Fruit fly (Drosophila melanogaster) whole organism, adult: Measurements from ENCODE around the gene CG42590.

Experiments used
- CG11617 ChIP-seq: fragments of 200-800 bp; sonication (Bioruptor generic); optimal IDR thresholded peaks from 2 replicates; lab custom pipeline; 2017; ENCODE audit warnings: mild to moderate bottlenecking, missing biosample characterization, missing genetic modification reagents, missing genetic modification characterization
- CG12768 ChIP-seq: fragments of 200-800 bp; sonication (Bioruptor generic); optimal IDR thresholded peaks from 2 replicates; lab custom pipeline; 2017; ENCODE audit warnings: missing biosample characterization, missing genetic modification characterization, mild to moderate bottlenecking, moderate library complexity, missing genetic modification reagents
- CG14711 ChIP-seq: fragments of 200-800 bp; sonication (Bioruptor generic); optimal IDR thresholded peaks from 2 replicates; lab custom pipeline; 2018; ENCODE audit warnings: missing biosample characterization, mild to moderate bottlenecking, missing genetic modification characterization, moderate library complexity
- CG1620 ChIP-seq: fragments of 200-800 bp; sonication (Bioruptor generic); optimal IDR thresholded peaks from 2 replicates; lab custom pipeline; 2016; ENCODE audit warnings: missing biosample characterization, missing genetic modification characterization
- CG33017 ChIP-seq: fragments of 200-800 bp; sonication (Bioruptor generic); optimal IDR thresholded peaks from 2 replicates; lab custom pipeline; 2018; ENCODE audit warnings: missing biosample characterization, mild to moderate bottlenecking, missing genetic modification characterization, moderate library complexity
- CG5204 ChIP-seq: fragments of 200-800 bp; sonication (Bioruptor generic); optimal IDR thresholded peaks from 2 replicates; lab custom pipeline; 2016; ENCODE audit warnings: missing biosample characterization, missing genetic modification characterization
- CG7045 ChIP-seq: fragments of 200-800 bp; sonication (Bioruptor generic); optimal IDR thresholded peaks from 2 replicates; lab custom pipeline; 2017; ENCODE audit warnings: missing biosample characterization, mild to moderate bottlenecking, missing genetic modification characterization
- CG7101 ChIP-seq: fragments of 200-800 bp; sonication (Bioruptor generic); optimal IDR thresholded peaks from 2 replicates; lab custom pipeline; 2018; ENCODE audit warnings: missing biosample characterization, mild to moderate bottlenecking, missing genetic modification characterization, moderate library complexity
- Clk ChIP-seq: fragments of 200-800 bp; sonication (Bioruptor generic); optimal IDR thresholded peaks from 2 replicates; lab custom pipeline; 2017; ENCODE audit warnings: missing biosample characterization, missing genetic modification characterization
- Crg-1 ChIP-seq: fragments of 200-800 bp; sonication (Bioruptor generic); optimal IDR thresholded peaks from 2 replicates; lab custom pipeline; 2016; ENCODE audit warnings: missing biosample characterization, missing genetic modification characterization
- Hr96 ChIP-seq: fragments of 200-800 bp; sonication (Bioruptor generic); optimal IDR thresholded peaks from 2 replicates; lab custom pipeline; 2016; ENCODE audit warnings: missing biosample characterization, missing genetic modification characterization
- Mnt ChIP-seq: fragments of 200-800 bp; sonication (Bioruptor generic); optimal IDR thresholded peaks from 2 replicates; lab custom pipeline; 2016; ENCODE audit warnings: missing biosample characterization, mild to moderate bottlenecking, missing genetic modification characterization
- bab1 ChIP-seq: fragments of 200-800 bp; sonication (Bioruptor generic); optimal IDR thresholded peaks from 3 replicates; lab custom pipeline; 2019; ENCODE audit warnings: missing biosample characterization, mild to moderate bottlenecking, missing genetic modification characterization, moderate library complexity
- cic ChIP-seq: fragments of 200-800 bp; sonication (Bioruptor generic); optimal IDR thresholded peaks from 2 replicates; lab custom pipeline; 2017; ENCODE audit warnings: missing biosample characterization, mild to moderate bottlenecking, missing genetic modification characterization, moderate library complexity
- cnc ChIP-seq, 2 experiments: fragments of >200 bp; optimal IDR thresholded peaks; 2 replicates each; lab custom pipeline; 2017
- kay ChIP-seq: fragments of 200-800 bp; sonication (Bioruptor generic); peaks from one replicate; lab custom pipeline; 2016; ENCODE audit warnings: missing biosample characterization, missing genetic modification characterization, borderline replicate concordance
- ovo ChIP-seq: fragments of 200-800 bp; sonication (Bioruptor generic); optimal IDR thresholded peaks from 2 replicates; lab custom pipeline; 2016; ENCODE audit warnings: missing biosample characterization, missing genetic modification characterization
- pad ChIP-seq: fragments of 200-800 bp; sonication (Bioruptor generic); optimal IDR thresholded peaks from 3 replicates; lab custom pipeline; 2017; ENCODE audit warnings: missing biosample characterization, missing genetic modification characterization, mild to moderate bottlenecking, moderate library complexity, missing genetic modification reagents
- tj ChIP-seq: fragments of 200-800 bp; sonication (Bioruptor generic); optimal IDR thresholded peaks from 3 replicates; lab custom pipeline; 2017; ENCODE audit warnings: missing biosample characterization, mild to moderate bottlenecking, missing genetic modification characterization, moderate library complexity
- toe ChIP-seq: fragments of 200-800 bp; sonication (Bioruptor generic); optimal IDR thresholded peaks from 2 replicates; lab custom pipeline; 2016; ENCODE audit warnings: missing biosample characterization, missing genetic modification characterization

The CG42590 gene

DNA sequence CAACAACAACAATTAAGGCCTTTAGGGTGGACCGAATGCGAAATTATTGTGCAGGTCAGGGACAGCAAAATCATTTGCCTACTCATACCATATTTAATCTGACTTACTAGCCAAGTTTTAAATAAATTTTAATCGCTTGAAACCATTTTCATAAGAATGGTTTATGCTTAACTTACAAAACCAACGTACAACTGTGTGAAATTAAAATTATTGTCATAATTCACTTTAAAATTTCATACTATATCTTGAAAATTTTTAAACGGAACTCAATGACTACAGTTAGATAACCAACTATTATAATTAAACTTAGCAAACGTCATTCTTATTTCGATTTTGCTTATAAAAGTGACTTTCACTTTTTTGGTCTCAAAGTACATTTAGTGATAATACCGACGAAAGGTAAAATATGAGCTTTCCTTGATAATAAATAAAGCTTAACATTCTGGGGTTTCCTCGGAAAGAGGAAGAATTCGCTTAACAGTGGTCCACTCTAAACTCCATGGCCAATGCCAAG lies 12.3 kb downstream of the CG42590 start:
- TF ChIP-seq CG7101 (peak; percentile 60), CG5204 (GFP tag; lab: Kevin White, UChicago) (no peak), cnc (optimal IDR thresholded peaks at IDR 0.05; lab: Kevin White, UChicago) (no peak), Clk (no peak), pad (GFP tag; lab: Kevin White, UChicago) (peak; percentile 19), CG12768 (GFP tag; lab: Kevin White, UChicago) (no peak), Hr96 (GFP tag; lab: Kevin White, UChicago) (no peak), CG7045 (GFP tag; lab: Kevin White, UChicago) (peak; percentile 24), CG33017 (no peak), tj (GFP tag; lab: Kevin White, UChicago) (peak; percentile 8), Mnt (GFP tag; lab: Kevin White, UChicago) (no peak), CG1620 (no peak), cic (no peak), toe (GFP tag; lab: Kevin White, UChicago) (no peak), CG11617 (GFP tag; lab: Kevin White, UChicago) (peak; percentile 47), Crg-1 (no peak), CG14711 (peak; percentile 43), bab1 (peak; percentile 49), ovo (GFP tag; lab: Kevin White, UChicago) (no peak), kay (GFP tag; lab: Kevin White, UChicago) (no peak)

DNA sequence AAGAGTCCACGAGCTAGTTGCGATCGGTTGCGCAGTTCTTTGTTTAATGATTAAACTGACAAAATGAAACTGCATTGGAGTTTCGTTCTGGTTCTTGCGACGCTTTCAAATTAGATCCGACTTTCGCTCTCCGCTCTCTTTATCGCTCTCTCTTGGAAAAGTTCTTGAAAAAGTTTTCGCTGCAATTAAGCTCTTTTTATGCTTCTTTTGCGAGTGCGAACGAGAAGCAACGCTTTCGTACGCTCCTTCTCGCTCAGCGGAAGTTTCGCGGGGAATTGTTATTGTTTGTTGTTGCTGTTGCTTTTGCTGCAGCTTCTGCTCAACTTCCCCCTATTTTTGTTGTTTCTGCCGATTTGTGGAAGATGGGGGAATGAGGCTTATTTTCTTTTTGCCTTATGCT lies 12.7 kb downstream of the CG42590 start:
- TF ChIP-seq pad (GFP tag; lab: Kevin White, UChicago), result peak; percentile 85
- no peak for TF ChIP-seq toe (GFP tag; lab: Kevin White, UChicago)
- no peak for TF ChIP-seq CG7101
- TF ChIP-seq CG11617 (GFP tag; lab: Kevin White, UChicago), result no peak
- no peak for TF ChIP-seq kay (GFP tag; lab: Kevin White, UChicago)
- TF ChIP-seq cic, result peak; percentile 16

DNA sequence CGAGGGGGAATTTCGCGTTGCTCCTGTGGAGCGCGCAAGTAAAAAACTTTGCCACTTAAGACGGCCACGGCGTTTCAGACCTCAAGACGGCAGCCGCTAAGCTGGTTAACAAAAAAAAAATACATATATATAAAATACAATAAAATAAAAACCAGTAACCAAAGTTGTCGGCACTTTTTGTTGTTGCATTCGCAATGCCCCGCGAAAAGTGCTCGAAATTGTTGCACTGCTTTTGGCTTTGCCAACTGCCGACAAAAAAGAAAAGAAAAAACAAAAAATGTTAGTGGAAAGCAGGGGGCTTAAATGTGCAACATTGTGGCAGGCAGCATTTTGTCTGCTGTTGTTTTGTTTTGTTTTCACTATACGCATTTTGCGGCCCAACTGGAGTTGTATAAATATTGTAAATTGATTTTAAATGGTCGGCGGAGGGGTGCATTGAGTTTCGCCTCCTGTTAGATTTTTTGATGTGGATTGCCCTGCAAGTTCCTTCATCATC lies 24.2 kb downstream of the CG42590 start:
- TF ChIP-seq toe (GFP tag; lab: Kevin White, UChicago), result no peak
- no peak for TF ChIP-seq cnc (optimal IDR thresholded peaks at IDR 0.05; lab: Kevin White, UChicago)
- TF ChIP-seq pad (GFP tag; lab: Kevin White, UChicago), result no peak
- no peak for TF ChIP-seq CG1620
- TF ChIP-seq Crg-1, result no peak
- TF ChIP-seq CG33017, result no peak
- no peak for TF ChIP-seq tj (GFP tag; lab: Kevin White, UChicago)
- TF ChIP-seq CG12768 (GFP tag; lab: Kevin White, UChicago), result no peak
- TF ChIP-seq Hr96 (GFP tag; lab: Kevin White, UChicago), result no peak
- TF ChIP-seq bab1, result no peak
- TF ChIP-seq kay (GFP tag; lab: Kevin White, UChicago), result no peak
- TF ChIP-seq Mnt (GFP tag; lab: Kevin White, UChicago), result no peak

DNA sequence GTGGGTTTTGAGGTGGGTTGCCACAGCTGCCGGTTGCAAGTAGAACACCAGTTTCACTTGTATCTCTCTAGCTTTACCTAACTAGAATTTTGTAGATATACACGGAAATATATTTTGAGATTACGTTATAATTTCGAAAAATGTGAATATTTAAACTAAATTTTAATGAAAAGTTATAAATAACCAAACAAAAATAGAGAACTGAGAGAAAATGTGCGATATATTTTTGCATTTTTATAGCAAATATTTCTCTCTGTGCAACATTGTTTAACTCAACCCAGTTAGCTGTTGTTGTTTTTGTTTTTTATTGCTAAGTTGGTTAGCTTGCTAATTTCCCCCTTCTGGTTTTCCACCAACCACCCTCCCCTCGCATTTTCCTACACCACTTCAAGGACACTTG lies 25.4 kb downstream of the CG42590 start:
- TF ChIP-seq Clk (no peak), cic (no peak), kay (GFP tag; lab: Kevin White, UChicago) (no peak), Hr96 (GFP tag; lab: Kevin White, UChicago) (no peak), CG1620 (no peak), CG5204 (GFP tag; lab: Kevin White, UChicago) (no peak), cnc (optimal IDR thresholded peaks at IDR 0.05; lab: Kevin White, UChicago) (no peak), CG7101 (no peak), CG7045 (GFP tag; lab: Kevin White, UChicago) (no peak), bab1 (no peak), tj (GFP tag; lab: Kevin White, UChicago) (no peak), toe (GFP tag; lab: Kevin White, UChicago) (no peak)

DNA sequence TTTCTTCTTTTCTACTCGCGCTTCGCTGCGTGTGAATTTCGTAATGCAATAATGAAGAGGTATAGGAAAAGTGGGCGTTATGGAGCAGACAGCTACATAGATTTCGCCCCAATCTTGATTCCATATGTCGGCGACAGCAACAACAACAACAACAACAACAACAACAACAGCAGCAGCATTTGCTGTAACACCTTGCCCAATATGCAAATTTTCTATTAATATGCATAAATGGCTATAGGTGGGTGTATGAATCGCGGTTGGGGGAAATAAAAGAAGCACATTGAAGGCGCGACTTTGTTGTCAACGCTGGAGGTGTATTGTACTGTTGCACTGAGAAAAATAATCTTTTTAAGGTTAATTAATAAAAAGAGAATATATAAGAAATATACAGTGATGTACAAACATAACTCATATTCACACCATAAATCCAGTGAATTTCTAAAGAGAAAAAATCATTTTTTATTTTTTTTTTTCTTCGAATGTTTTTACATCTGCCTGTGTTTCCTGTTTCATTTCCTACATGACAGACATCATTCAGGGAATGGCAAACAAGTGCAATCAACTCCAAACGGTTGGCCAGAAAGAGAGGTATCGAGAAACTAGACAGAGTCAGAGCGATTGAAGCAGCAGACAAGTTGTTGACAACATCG lies 27.5 kb downstream of the CG42590 start:
- TF ChIP-seq toe (GFP tag; lab: Kevin White, UChicago) (no peak), Clk (no peak), Crg-1 (no peak), CG12768 (GFP tag; lab: Kevin White, UChicago) (no peak), cnc (optimal IDR thresholded peaks at IDR 0.05; lab: Kevin White, UChicago) (no peak)

DNA sequence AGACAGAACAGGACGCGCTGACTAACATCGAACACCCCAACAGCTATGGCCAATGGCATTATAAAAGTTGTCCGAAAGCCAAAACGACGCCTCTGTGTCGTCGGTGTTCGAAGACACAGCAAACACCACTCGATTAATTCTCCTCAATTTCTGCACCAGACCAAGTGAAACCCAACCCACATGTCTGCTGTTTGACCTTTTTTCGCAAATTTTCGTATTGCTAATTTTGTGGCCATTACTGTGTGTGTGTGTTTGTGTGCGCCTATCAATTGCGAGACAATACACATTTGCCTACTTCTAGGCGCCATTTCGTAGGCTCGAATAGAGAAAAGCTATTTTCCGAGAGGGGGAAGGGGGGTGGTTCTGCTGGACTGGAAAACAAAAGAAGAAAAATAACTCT lies 29.9 kb downstream of the CG42590 start:
- no peak for TF ChIP-seq Mnt (GFP tag; lab: Kevin White, UChicago)

DNA sequence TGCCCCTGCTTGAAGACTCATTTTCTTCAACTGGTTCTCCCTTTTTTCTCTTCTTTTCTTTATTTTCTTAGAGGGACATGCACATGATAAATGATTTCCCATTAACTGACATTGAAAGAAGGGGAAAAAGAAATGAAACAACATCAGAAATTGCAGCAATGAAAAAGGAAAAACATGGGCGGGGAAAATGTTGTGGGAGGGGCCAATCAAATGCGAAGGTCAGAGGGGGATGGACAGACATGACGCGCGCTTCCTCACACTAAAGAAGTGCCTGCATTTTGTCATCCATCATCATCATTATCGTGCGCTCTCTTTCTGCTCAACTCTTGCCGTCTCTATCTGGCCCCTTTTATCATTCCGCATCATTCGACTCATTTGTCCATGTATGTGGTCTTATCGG lies 31.4 kb downstream of the CG42590 start:
- no peak for TF ChIP-seq pad (GFP tag; lab: Kevin White, UChicago)
- TF ChIP-seq CG7101, result no peak
